Worm (Caenorhabditis elegans) whole organism, late embryonic: ENCODE data around the gene F07C6.4.

Source experiments
- F13H6.1 ChIP-seq: sonication (generic microtip); optimal IDR thresholded peaks from 2 replicates; lab custom pipeline; 2016; ENCODE audit warnings: missing genetic modification characterization, missing compliant biosample characterization
- K09A11.1 ChIP-seq: sonication (generic microtip); optimal IDR thresholded peaks from 2 replicates; lab custom pipeline; 2017; ENCODE audit warnings: antibody characterized with exemption, mild to moderate bottlenecking, missing genetic modification characterization, missing compliant biosample characterization; ENCODE audit not compliant: insufficient read depth
- T23F11.4 ChIP-seq: fragments of 200-800 bp; sonication (Bioruptor generic); optimal IDR thresholded peaks from 2 replicates; lab custom pipeline; 2018; ENCODE audit warnings: mild to moderate bottlenecking, missing genetic modification characterization, missing compliant biosample characterization
- Y22D7AL.16 ChIP-seq: sonication (generic microtip); optimal IDR thresholded peaks from 2 replicates; lab custom pipeline; 2016; ENCODE audit warnings: missing genetic modification characterization, missing compliant biosample characterization
- ahr-1 ChIP-seq: sonication (generic microtip); optimal IDR thresholded peaks from 2 replicates; lab custom pipeline; 2016; ENCODE audit warnings: missing genetic modification characterization, missing compliant biosample characterization
- ceh-2 ChIP-seq: sonication (generic microtip); optimal IDR thresholded peaks from 2 replicates; lab custom pipeline; 2016; ENCODE audit warnings: missing genotype, missing genetic modification characterization, missing compliant biosample characterization
- ceh-24 ChIP-seq: sonication (generic microtip); optimal IDR thresholded peaks from 2 replicates; lab custom pipeline; 2016; ENCODE audit warnings: mild to moderate bottlenecking, missing genetic modification characterization, missing compliant biosample characterization
- ceh-31 ChIP-seq: sonication (generic microtip); optimal IDR thresholded peaks from 2 replicates; lab custom pipeline; 2016; ENCODE audit warnings: missing genetic modification characterization, missing compliant biosample characterization
- ceh-34 ChIP-seq: sonication (generic microtip); optimal IDR thresholded peaks from 2 replicates; lab custom pipeline; 2016; ENCODE audit warnings: mild to moderate bottlenecking, missing genetic modification characterization, missing compliant biosample characterization
- ceh-48 ChIP-seq: sonication (generic microtip); optimal IDR thresholded peaks from 2 replicates; lab custom pipeline; 2016; ENCODE audit warnings: missing genetic modification characterization, inconsistent platforms, missing compliant biosample characterization
- ceh-6 ChIP-seq: fragments of 200-800 bp; sonication (Bioruptor generic); optimal IDR thresholded peaks from 2 replicates; lab custom pipeline; 2018; ENCODE audit warnings: mild to moderate bottlenecking, missing genetic modification characterization, missing compliant biosample characterization
- dmd-4 ChIP-seq: sonication (generic microtip); optimal IDR thresholded peaks from 2 replicates; lab custom pipeline; 2016; ENCODE audit warnings: borderline replicate concordance, missing genetic modification characterization, missing compliant biosample characterization
- dve-1 ChIP-seq: sonication (generic microtip); optimal IDR thresholded peaks from 2 replicates; lab custom pipeline; 2017; ENCODE audit warnings: antibody characterized with exemption, mild to moderate bottlenecking, missing genetic modification characterization, missing compliant biosample characterization
- elt-2 ChIP-seq: sonication (generic microtip); optimal IDR thresholded peaks from 2 replicates; lab custom pipeline; 2016; ENCODE audit warnings: missing genetic modification reagents, missing genetic modification characterization, missing compliant biosample characterization
- eyg-1 ChIP-seq: sonication (generic microtip); optimal IDR thresholded peaks from 2 replicates; lab custom pipeline; 2016; ENCODE audit warnings: missing genotype, missing genetic modification characterization, missing compliant biosample characterization
- fax-1 ChIP-seq: sonication (generic microtip); optimal IDR thresholded peaks from 2 replicates; lab custom pipeline; 2016; ENCODE audit warnings: missing genotype, missing genetic modification characterization, missing compliant biosample characterization
- fkh-6 ChIP-seq: sonication (generic microtip); optimal IDR thresholded peaks from 2 replicates; lab custom pipeline; 2016; ENCODE audit warnings: missing genetic modification characterization, missing compliant biosample characterization
- gmeb-2 ChIP-seq: sonication (generic microtip); optimal IDR thresholded peaks from 2 replicates; lab custom pipeline; 2016; ENCODE audit warnings: missing genetic modification characterization, inconsistent platforms, missing compliant biosample characterization
- hlh-15 ChIP-seq: sonication (generic microtip); optimal IDR thresholded peaks from 2 replicates; lab custom pipeline; 2016; ENCODE audit warnings: missing genetic modification characterization, missing compliant biosample characterization
- lim-6 ChIP-seq: sonication (generic microtip); optimal IDR thresholded peaks from 2 replicates; lab custom pipeline; 2016; ENCODE audit warnings: missing genetic modification characterization, missing compliant biosample characterization
- madf-2 ChIP-seq: sonication (generic microtip); optimal IDR thresholded peaks from 2 replicates; lab custom pipeline; 2017; ENCODE audit warnings: missing genetic modification characterization, missing compliant biosample characterization
- mec-3 ChIP-seq: sonication (generic microtip); optimal IDR thresholded peaks from 2 replicates; lab custom pipeline; 2016; ENCODE audit warnings: borderline replicate concordance, missing genetic modification characterization, missing compliant biosample characterization
- odd-2 ChIP-seq: sonication (generic microtip); optimal IDR thresholded peaks from 2 replicates; lab custom pipeline; 2017; ENCODE audit warnings: antibody characterized with exemption, mild to moderate bottlenecking, missing genetic modification characterization, missing compliant biosample characterization
- pat-9 ChIP-seq: fragments of 200-800 bp; sonication (Bioruptor generic); optimal IDR thresholded peaks from 2 replicates; lab custom pipeline; 2018; ENCODE audit warnings: mild to moderate bottlenecking, missing genetic modification characterization, moderate library complexity, missing compliant biosample characterization
- pha-4 ChIP-seq: fragments of 150-350 bp; optimal IDR thresholded peaks from 2 replicates; lab custom pipeline; 2018; ENCODE audit warnings: missing biosample characterization, missing genetic modification reagents, missing genetic modification characterization
- pros-1 ChIP-seq: fragments of 150-350 bp; optimal IDR thresholded peaks from 2 replicates; lab custom pipeline; 2014; ENCODE audit warnings: missing biosample characterization, missing genetic modification reagents, missing genetic modification characterization
- rnt-1 ChIP-seq: sonication (generic microtip); optimal IDR thresholded peaks from 2 replicates; lab custom pipeline; 2016; ENCODE audit warnings: missing genetic modification characterization, missing compliant biosample characterization
- sdc-2 ChIP-seq: sonication (generic microtip); optimal IDR thresholded peaks from 2 replicates; lab custom pipeline; 2016; ENCODE audit warnings: missing genotype, missing genetic modification characterization, missing compliant biosample characterization
- sox-2 ChIP-seq: fragments of 200-800 bp; sonication (Bioruptor generic); IDR thresholded peaks from 2 replicates; pipeline ENCODE4 v1.3.6; 2022; ENCODE audit warnings: missing genetic modification reagents, missing genetic modification characterization, missing compliant biosample characterization
- sox-4 ChIP-seq: sonication (generic microtip); optimal IDR thresholded peaks from 2 replicates; lab custom pipeline; 2017; ENCODE audit warnings: mild to moderate bottlenecking, missing genetic modification characterization, inconsistent platforms, missing compliant biosample characterization
- syd-9 ChIP-seq: sonication (generic microtip); optimal IDR thresholded peaks from 2 replicates; lab custom pipeline; 2016; ENCODE audit warnings: mild to moderate bottlenecking, missing genetic modification characterization, moderate library complexity, missing compliant biosample characterization
- tbx-7 ChIP-seq: sonication (generic microtip); optimal IDR thresholded peaks from 2 replicates; lab custom pipeline; 2016; ENCODE audit warnings: missing genotype, missing genetic modification characterization, missing compliant biosample characterization
- ttx-3 ChIP-seq: sonication (generic microtip); optimal IDR thresholded peaks from 2 replicates; lab custom pipeline; 2016; ENCODE audit warnings: missing genetic modification reagents, missing genetic modification characterization, missing compliant biosample characterization
- unc-42 ChIP-seq: sonication (generic microtip); optimal IDR thresholded peaks from 2 replicates; lab custom pipeline; 2016; ENCODE audit warnings: missing genotype, missing genetic modification characterization, missing compliant biosample characterization
- unc-86 ChIP-seq: sonication (generic microtip); optimal IDR thresholded peaks from 2 replicates; lab custom pipeline; 2016; ENCODE audit warnings: missing genetic modification characterization, missing compliant biosample characterization
- zip-5 ChIP-seq: sonication (generic microtip); optimal IDR thresholded peaks from 2 replicates; lab custom pipeline; 2016; ENCODE audit warnings: missing genetic modification characterization, missing compliant biosample characterization
- ztf-16 ChIP-seq: sonication (generic microtip); optimal IDR thresholded peaks from 2 replicates; lab custom pipeline; 2017; ENCODE audit warnings: missing genetic modification characterization, missing compliant biosample characterization

The F07C6.4 gene

ce11 chrIV:12811554-12811953, 5.8 kb downstream of the F07C6.4 start:
- TF ChIP-seq gmeb-2 (tag; lab: Kevin White, UChicago), result no peak
- TF ChIP-seq madf-2, result no peak
- TF ChIP-seq dve-1, result no peak
- TF ChIP-seq mec-3, result no peak
- no peak for TF ChIP-seq T23F11.4
- no peak for TF ChIP-seq Y22D7AL.16 (tag; lab: Kevin White, UChicago)
- TF ChIP-seq sox-2, result no peak
- no peak for TF ChIP-seq sox-4 (tag; lab: Kevin White, UChicago)
- no peak for TF ChIP-seq fkh-6
- no peak for TF ChIP-seq pat-9 (tag; lab: Kevin White, UChicago)
- TF ChIP-seq zip-5 (tag; lab: Kevin White, UChicago), result no peak
- no peak for TF ChIP-seq ceh-2
- TF ChIP-seq K09A11.1 (tag; lab: Kevin White, UChicago), result no peak
- no peak for TF ChIP-seq ceh-34 (tag; lab: Kevin White, UChicago)
- no peak for TF ChIP-seq odd-2 (tag; lab: Kevin White, UChicago)

- no peak for TF ChIP-seq ceh-6 (GFP tag; lab: Kevin White, UChicago)
Observed at ce11 chrIV:12813822-12814221, 8.1 kb downstream of the F07C6.4 start.

DNA sequence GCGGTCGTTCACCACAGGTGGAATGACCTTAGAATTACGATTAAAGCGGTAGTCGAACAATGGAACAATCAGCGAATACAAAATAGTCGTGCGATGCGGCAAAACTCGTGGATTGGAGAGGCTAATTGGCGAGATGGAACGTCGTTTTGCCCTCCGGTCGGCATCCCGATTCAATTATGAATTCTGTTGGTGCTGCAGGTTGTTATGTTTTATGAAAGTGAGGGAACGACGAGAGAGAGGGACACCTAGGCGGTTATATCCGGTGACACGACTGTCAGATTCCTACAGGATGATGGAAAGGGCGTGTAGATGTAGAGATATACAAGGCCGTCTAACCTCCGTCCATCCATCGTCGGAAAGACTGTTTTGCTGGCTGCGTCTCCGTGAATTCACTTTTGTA, 10.9 kb downstream of the F07C6.4 start:
- TF ChIP-seq elt-2 (tag; lab: Kevin White, UChicago) (no peak), ztf-16 (tag; lab: Kevin White, UChicago) (no peak), pros-1 (tag; lab: Kevin White, UChicago) (no peak), sox-4 (tag; lab: Kevin White, UChicago) (no peak), F13H6.1 (tag; lab: Kevin White, UChicago) (no peak), hlh-15 (tag; lab: Kevin White, UChicago) (no peak), sdc-2 (tag; lab: Kevin White, UChicago) (no peak), ceh-31 (tag; lab: Kevin White, UChicago) (peak; percentile 64), dmd-4 (no peak), mec-3 (no peak), unc-42 (tag; lab: Kevin White, UChicago) (peak; percentile 17), pha-4 (tag; lab: Kevin White, UChicago) (no peak), lim-6 (tag; lab: Kevin White, UChicago) (no peak), unc-86 (tag; lab: Kevin White, UChicago) (no peak), eyg-1 (tag; lab: Kevin White, UChicago) (no peak), rnt-1 (peak; percentile 9), ceh-2 (no peak), fax-1 (no peak)

DNA sequence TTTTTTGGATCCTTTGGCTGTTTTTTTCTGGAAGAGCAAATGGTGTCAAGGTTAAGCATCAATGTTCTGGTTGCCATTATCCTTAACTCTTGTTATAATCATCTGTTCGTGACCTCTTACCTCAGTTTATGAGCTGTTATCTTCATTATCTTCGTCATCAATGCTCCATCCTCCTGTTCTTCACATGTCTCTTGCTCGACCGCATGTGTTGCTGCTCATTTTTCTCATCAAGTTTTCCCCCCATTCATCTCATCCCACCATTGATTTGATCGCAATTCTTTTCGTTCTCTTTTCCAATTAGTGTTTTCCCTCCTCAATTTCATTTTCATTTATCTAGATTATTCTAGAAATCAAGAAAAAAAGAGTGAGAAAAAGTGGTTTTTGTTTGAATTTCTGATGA, 11.8 kb downstream of the F07C6.4 start:
- TF ChIP-seq ahr-1 (tag; lab: Kevin White, UChicago) (no peak), unc-42 (tag; lab: Kevin White, UChicago) (no peak), ceh-48 (tag; lab: Kevin White, UChicago) (no peak), T23F11.4 (no peak)

DNA sequence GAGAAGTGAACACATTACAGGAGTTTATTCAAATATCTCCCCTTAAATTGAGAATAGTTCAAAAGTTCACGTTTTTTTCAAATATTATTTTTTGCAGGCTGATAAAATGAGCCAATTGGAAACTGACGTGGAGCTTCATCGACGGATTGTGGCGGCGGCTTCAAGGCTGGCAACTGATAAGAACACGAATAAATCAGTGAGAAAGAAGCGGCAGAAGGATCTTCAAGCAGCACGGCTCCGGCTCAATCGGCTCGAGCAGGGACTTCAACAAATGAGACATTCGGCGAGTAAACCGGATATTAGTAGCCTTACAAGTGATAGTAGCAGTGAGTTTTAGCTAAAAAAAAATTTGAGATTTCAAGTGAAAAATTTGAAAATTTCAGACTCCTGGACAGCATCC, 19.6 kb downstream of the F07C6.4 start, which contains the start of gene M02B1.4:
TSS of gene M02B1.4 (minus strand) at position 9 of the 400 bp plus-strand sequence.
- no peak for TF ChIP-seq tbx-7
- no peak for TF ChIP-seq syd-9 (tag; lab: Kevin White, UChicago)
- no peak for TF ChIP-seq pros-1 (tag; lab: Kevin White, UChicago)
- no peak for TF ChIP-seq eyg-1 (tag; lab: Kevin White, UChicago)
- TF ChIP-seq ceh-24 (tag; lab: Kevin White, UChicago), result no peak
- TF ChIP-seq ttx-3 (tag; lab: Kevin White, UChicago), result no peak
